Worm (Caenorhabditis elegans) whole organism, L4/young adult: ENCODE results near the gene F59B2.3.

Experiments used
- W03F9.2 ChIP-seq: fragments of 150-350 bp; optimal IDR thresholded peaks from 2 replicates; lab custom pipeline; 2014; ENCODE audit warnings: missing biosample characterization, missing genetic modification characterization
- dao-5 ChIP-seq: sonication (generic microtip); optimal IDR thresholded peaks from 2 replicates; lab custom pipeline; 2016; ENCODE audit warnings: missing genotype, missing genetic modification characterization, moderate library complexity, missing compliant biosample characterization
- him-1 ChIP-seq: sonication (generic microtip); optimal IDR thresholded peaks from 2 replicates; lab custom pipeline; 2016; ENCODE audit warnings: missing genotype, missing genetic modification reagents, missing genetic modification characterization, missing compliant biosample characterization

Gene F59B2.3

DNA sequence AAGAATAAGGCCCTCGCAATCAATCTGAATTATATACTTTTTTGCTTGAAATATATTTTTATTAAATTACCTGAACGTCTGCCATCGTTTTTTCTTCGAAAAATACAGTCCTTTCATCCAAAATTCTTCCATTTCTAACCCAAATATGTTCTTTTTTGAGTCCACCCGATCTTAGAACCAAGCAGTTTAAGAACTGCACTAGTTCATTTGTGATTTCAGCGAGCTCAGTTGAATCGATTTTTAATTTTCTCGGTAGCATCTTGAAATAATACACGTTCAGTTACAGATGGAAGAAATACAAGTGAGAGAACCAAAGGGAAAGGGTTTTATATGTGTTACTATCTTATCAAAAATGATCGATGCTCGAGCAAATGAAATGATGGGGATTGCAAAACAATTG lies at the start of gene F59B2.3:
F59B2.3 (minus strand) TSS at position 259 of the 400 bp plus-strand sequence.
- TF ChIP-seq W03F9.2 (tag; lab: Kevin White, UChicago) (no peak), dao-5 (tag; lab: Kevin White, UChicago) (no peak), him-1 (tag; lab: Kevin White, UChicago) (no peak)

ce11 chrIII:9047260-9047659 lies 47.7 kb upstream of the F59B2.3 start:
- TF ChIP-seq W03F9.2 (tag; lab: Kevin White, UChicago) = no peak
- TF ChIP-seq dao-5 (tag; lab: Kevin White, UChicago) = no peak
- no peak for TF ChIP-seq him-1 (tag; lab: Kevin White, UChicago)

DNA sequence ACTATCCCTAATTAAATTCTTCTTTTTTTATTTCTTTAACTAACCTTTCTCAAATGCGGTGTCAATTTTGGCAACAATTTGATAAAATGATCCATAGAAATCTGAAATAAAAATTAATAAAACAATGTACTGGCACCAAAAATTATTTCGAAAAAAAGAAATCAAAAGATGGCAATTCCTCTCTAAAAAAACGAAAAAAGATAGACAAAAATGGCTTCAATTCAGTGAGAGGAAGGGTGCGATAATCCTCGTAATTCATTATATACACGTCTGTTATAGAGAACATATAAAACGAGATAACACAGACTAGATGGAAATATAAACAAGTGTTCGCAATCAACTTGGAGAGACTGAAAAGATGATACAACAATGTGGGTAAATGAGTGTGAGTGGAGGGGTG lies 46.3 kb upstream of the F59B2.3 start, which contains the start of gene R107.2:
R107.2 (minus strand) TSS at position 101 of the 400 bp plus-strand sequence.
- TF ChIP-seq dao-5 (tag; lab: Kevin White, UChicago) (no peak), him-1 (tag; lab: Kevin White, UChicago) (no peak), W03F9.2 (tag; lab: Kevin White, UChicago) (no peak)

ce11 chrIII:9043200-9043599 lies 43.6 kb upstream of the F59B2.3 start, which contains the start of gene nac-2:
TSS of gene nac-2 (minus strand) at chrIII:9043300.
- no peak for TF ChIP-seq him-1 (tag; lab: Kevin White, UChicago)
- no peak for TF ChIP-seq W03F9.2 (tag; lab: Kevin White, UChicago)
- TF ChIP-seq dao-5 (tag; lab: Kevin White, UChicago) = no peak

DNA sequence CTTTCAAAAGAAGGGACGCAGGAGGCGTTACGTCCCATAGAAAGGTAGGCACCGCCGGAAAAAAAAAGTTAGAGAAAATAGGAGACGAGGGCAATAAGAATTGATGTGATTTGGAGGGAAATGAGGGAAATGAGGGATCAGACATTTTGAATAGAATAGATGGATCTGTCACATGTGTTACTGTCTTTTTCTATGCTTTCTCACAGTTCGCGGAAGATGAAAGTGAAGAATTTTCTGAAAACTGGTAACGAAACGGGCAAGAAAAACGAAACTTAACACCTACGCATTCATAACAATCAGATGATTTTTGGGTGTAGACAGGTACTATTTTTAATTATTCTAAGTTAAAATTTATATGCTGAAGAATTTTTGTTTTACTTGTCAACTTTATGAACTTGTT lies 38.1 kb upstream of the F59B2.3 start, which contains the start of gene R107.9:
R107.9 (plus strand) TSS at position 301 of the 400 bp plus-strand sequence.
- no peak for TF ChIP-seq W03F9.2 (tag; lab: Kevin White, UChicago)

DNA sequence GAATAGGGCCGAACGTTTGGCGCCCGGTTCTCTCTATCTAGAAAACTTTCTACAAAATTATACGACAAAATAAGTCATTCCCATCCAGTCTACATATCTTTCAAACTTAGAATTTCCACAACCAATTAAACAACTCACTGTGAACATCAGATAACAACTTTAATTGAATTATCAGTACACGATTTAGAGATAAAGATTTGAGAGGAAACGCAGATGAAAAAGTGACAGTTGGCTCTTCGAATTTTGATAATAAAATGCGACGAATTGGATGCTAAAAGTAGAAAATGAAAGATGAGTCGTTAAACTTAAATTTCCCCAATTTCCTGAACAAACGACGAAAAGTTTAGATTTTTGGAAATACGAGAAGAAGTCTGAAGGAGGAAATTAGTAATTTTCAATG lies 35.5 kb upstream of the F59B2.3 start:
- no peak for TF ChIP-seq dao-5 (tag; lab: Kevin White, UChicago)
- TF ChIP-seq W03F9.2 (tag; lab: Kevin White, UChicago) = no peak
- TF ChIP-seq him-1 (tag; lab: Kevin White, UChicago) = no peak

DNA sequence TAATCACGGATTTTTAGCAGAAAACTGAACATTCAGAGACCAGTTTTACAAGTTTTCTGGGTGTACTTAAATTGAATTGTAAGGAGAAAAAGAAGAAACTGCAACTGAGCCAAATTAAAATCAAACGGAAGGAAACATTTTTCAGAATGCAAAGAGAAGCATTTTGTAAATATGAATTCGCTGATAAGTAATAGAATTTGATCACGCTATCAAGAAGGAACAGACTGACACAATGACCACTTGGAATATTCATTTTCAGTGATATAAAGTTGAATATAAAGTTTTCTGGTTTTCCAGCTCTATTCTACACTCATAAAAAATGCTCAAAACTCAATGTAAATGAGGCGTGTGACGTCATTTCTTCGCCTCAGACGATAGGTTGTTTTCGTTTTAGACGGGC lies 34.6 kb upstream of the F59B2.3 start:
- TF ChIP-seq W03F9.2 (tag; lab: Kevin White, UChicago) (no peak), him-1 (tag; lab: Kevin White, UChicago) (no peak), dao-5 (tag; lab: Kevin White, UChicago) (no peak)

ce11 chrIII:9030818-9031217 lies 31.3 kb upstream of the F59B2.3 start:
- TF ChIP-seq dao-5 (tag; lab: Kevin White, UChicago) (no peak), him-1 (tag; lab: Kevin White, UChicago) (no peak), W03F9.2 (tag; lab: Kevin White, UChicago) (no peak)

DNA sequence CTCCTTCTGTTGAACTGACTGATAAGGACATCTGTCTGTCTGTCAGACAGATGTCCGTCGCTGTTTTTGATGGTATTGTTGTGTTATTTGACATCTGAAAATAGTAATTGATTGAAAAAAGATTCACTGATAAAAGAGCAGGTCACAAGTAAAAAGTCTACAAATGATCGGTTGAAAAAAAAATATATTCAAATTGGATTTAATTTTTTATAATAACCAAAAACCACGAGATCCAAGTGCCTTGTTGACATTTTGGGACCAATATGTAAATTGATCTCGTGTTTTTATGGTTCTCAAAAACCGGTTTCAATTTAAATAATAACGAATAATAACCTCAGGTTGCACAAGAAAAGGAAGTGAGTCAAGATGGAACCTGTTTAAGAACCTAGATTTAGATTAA lies 27.4 kb upstream of the F59B2.3 start, which contains the start of gene F59B2.13:
F59B2.13 (minus strand) TSS at position 101 of the 400 bp plus-strand sequence.
- TF ChIP-seq him-1 (tag; lab: Kevin White, UChicago) = no peak
- TF ChIP-seq W03F9.2 (tag; lab: Kevin White, UChicago) = no peak
- no peak for TF ChIP-seq dao-5 (tag; lab: Kevin White, UChicago)

ce11 chrIII:9023601-9024000 lies 24.0 kb upstream of the F59B2.3 start:
- no peak for TF ChIP-seq dao-5 (tag; lab: Kevin White, UChicago)
- TF ChIP-seq W03F9.2 (tag; lab: Kevin White, UChicago) = no peak
- TF ChIP-seq him-1 (tag; lab: Kevin White, UChicago) = no peak

ce11 chrIII:9022535-9022934 lies 23.0 kb upstream of the F59B2.3 start, which contains the start of gene F59B2.14:
TSS of gene F59B2.14 (minus strand) at chrIII:9022635.
- no peak for TF ChIP-seq him-1 (tag; lab: Kevin White, UChicago)
- TF ChIP-seq W03F9.2 (tag; lab: Kevin White, UChicago) = no peak
- no peak for TF ChIP-seq dao-5 (tag; lab: Kevin White, UChicago)

- TF ChIP-seq W03F9.2 (tag; lab: Kevin White, UChicago) = no peak
- no peak for TF ChIP-seq him-1 (tag; lab: Kevin White, UChicago)
- TF ChIP-seq dao-5 (tag; lab: Kevin White, UChicago) = no peak
Observed at ce11 chrIII:9017181-9017651, 17.6 kb upstream of the F59B2.3 start, which contains the start of gene F59B2.12. TSS of gene F59B2.12 (plus strand) at chrIII:9017601.

- TF ChIP-seq W03F9.2 (tag; lab: Kevin White, UChicago) (no peak), him-1 (tag; lab: Kevin White, UChicago) (no peak), dao-5 (tag; lab: Kevin White, UChicago) (no peak)
Observed at ce11 chrIII:9012309-9012708, 12.7 kb upstream of the F59B2.3 start, which contains the start of gene F59B2.9. TSS of gene F59B2.9 (minus strand) at chrIII:9012409.

ce11 chrIII:9010047-9010446 lies 10.5 kb upstream of the F59B2.3 start, which contains the start of gene F59B2.8:
TSS of gene F59B2.8 (minus strand) at chrIII:9010197.
- TF ChIP-seq W03F9.2 (tag; lab: Kevin White, UChicago) (no peak), dao-5 (tag; lab: Kevin White, UChicago) (no peak), him-1 (tag; lab: Kevin White, UChicago) (no peak)
